Worm (Caenorhabditis elegans) whole organism, young adult: Measurements from ENCODE around the gene ZK673.2.

ENCODE experiments used
- B0336.3 ChIP-seq: fragments of 200-800 bp; sonication (Bioruptor generic); IDR thresholded peaks from 2 replicates; pipeline ENCODE4 v1.3.6; 2022; ENCODE audit warnings: missing genetic modification characterization, missing compliant biosample characterization
- C06A6.2 ChIP-seq: fragments of 200-800 bp; sonication (Bioruptor generic); conservative IDR thresholded peaks from 2 replicates; pipeline ENCODE4 v1.3.6; 2022; ENCODE audit warnings: missing genetic modification characterization, missing compliant biosample characterization
- C17E4.6 ChIP-seq: fragments of 200-800 bp; sonication (Bioruptor generic); IDR thresholded peaks from 2 replicates; pipeline ENCODE4 v1.3.6; 2022; ENCODE audit warnings: missing genetic modification reagents, missing genetic modification characterization, missing compliant biosample characterization
- D2030.7 ChIP-seq: fragments of 200-800 bp; sonication (Bioruptor generic); IDR thresholded peaks from 2 replicates; pipeline ENCODE4 v1.3.6; 2022; ENCODE audit warnings: missing genetic modification reagents, missing genetic modification characterization, missing compliant biosample characterization
- F23B12.7 ChIP-seq: sonication (generic microtip); optimal IDR thresholded peaks from 2 replicates; lab custom pipeline; 2017; ENCODE audit warnings: missing genetic modification characterization, mild to moderate bottlenecking, missing compliant biosample characterization, antibody characterized with exemption, moderate library complexity; ENCODE audit not compliant: insufficient read depth
- F33H1.4 ChIP-seq: fragments of 200-800 bp; sonication (Bioruptor generic); IDR thresholded peaks from 2 replicates; pipeline ENCODE4 v1.3.6; 2022; ENCODE audit warnings: missing genetic modification reagents, missing genetic modification characterization, missing compliant biosample characterization
- F37B4.10 ChIP-seq: fragments of 200-800 bp; sonication (Bioruptor generic); IDR thresholded peaks from 2 replicates; pipeline ENCODE4 v1.3.6; 2022; ENCODE audit warnings: missing genetic modification characterization, missing compliant biosample characterization
- F52B5.7 ChIP-seq: sonication (generic microtip); optimal IDR thresholded peaks from 2 replicates; lab custom pipeline; 2016; ENCODE audit warnings: mild to moderate bottlenecking, missing genetic modification characterization, missing compliant biosample characterization
- F57A8.1 ChIP-seq: fragments of 200-800 bp; sonication (Bioruptor generic); optimal IDR thresholded peaks from 2 replicates; lab custom pipeline; 2018; ENCODE audit warnings: mild to moderate bottlenecking, missing genetic modification characterization, moderate library complexity, missing compliant biosample characterization
- F57C9.4 ChIP-seq: sonication (generic microtip); optimal IDR thresholded peaks from 2 replicates; lab custom pipeline; 2017; ENCODE audit warnings: mild to moderate bottlenecking, missing genetic modification characterization, missing compliant biosample characterization
- K11D2.4 ChIP-seq: fragments of 200-800 bp; sonication (Bioruptor generic); IDR thresholded peaks from 2 replicates; pipeline ENCODE4 v1.3.6; 2022; ENCODE audit warnings: missing genetic modification reagents, missing genetic modification characterization, missing compliant biosample characterization
- K12H6.12 ChIP-seq: fragments of 200-800 bp; sonication (Bioruptor generic); optimal IDR thresholded peaks from 2 replicates; lab custom pipeline; 2018; ENCODE audit warnings: mild to moderate bottlenecking, missing genetic modification characterization, missing compliant biosample characterization
- Y67H2A.10 ChIP-seq: fragments of 200-800 bp; sonication (Bioruptor generic); conservative IDR thresholded peaks from 2 replicates; pipeline ENCODE4 v1.3.6; 2022; ENCODE audit warnings: missing genetic modification reagents, missing genetic modification characterization, missing compliant biosample characterization
- ama-1 ChIP-seq, 3 experiments: fragments of 150-350 bp in 1 of 3; sonication (generic microtip) in 2 of 3; optimal IDR thresholded peaks; 2 replicates each; lab custom pipeline; 2014 to 2018; ENCODE audit warnings: missing biosample characterization in 2 of 3, missing genetic modification characterization in 2 of 3, missing genetic modification reagents in 2 of 3
- attf-5 ChIP-seq: fragments of 200-800 bp; sonication (Bioruptor generic); optimal IDR thresholded peaks from 2 replicates; lab custom pipeline; 2018; ENCODE audit warnings: mild to moderate bottlenecking, missing genetic modification characterization, missing compliant biosample characterization
- bed-2 ChIP-seq: fragments of 200-800 bp; sonication (Bioruptor generic); IDR thresholded peaks from 2 replicates; pipeline ENCODE4 v1.3.6; 2022; ENCODE audit warnings: missing genetic modification reagents, missing genetic modification characterization, missing compliant biosample characterization
- cebp-1 ChIP-seq, 2 experiments: fragments of 200-800 bp in 1 of 2; sonication (Bioruptor generic) in 1 of 2; sonication (generic microtip) in 1 of 2; IDR thresholded peaks in 1 of 2; optimal IDR thresholded peaks in 1 of 2; 2 replicates each; pipeline versions ENCODE4 v1.3.6 to Lab custom; 2017 to 2022; ENCODE audit warnings: missing compliant biosample characterization in 2 of 2, missing genetic modification characterization in 2 of 2, mild to moderate bottlenecking in 1 of 2, missing genetic modification reagents in 1 of 2, moderate library complexity in 1 of 2
- cebp-2 ChIP-seq: fragments of 200-800 bp; sonication (Bioruptor generic); IDR thresholded peaks from 2 replicates; pipeline ENCODE4 v1.3.6; 2022; ENCODE audit warnings: missing genetic modification characterization, missing compliant biosample characterization
- ceh-100 ChIP-seq: fragments of 200-800 bp; sonication (Bioruptor generic); IDR thresholded peaks from 2 replicates; pipeline ENCODE4 v1.3.6; 2022; ENCODE audit warnings: missing genetic modification reagents, missing genetic modification characterization, missing compliant biosample characterization
- ceh-40 ChIP-seq: fragments of 200-800 bp; sonication (Bioruptor generic); IDR thresholded peaks from 2 replicates; pipeline ENCODE4 v1.3.6; 2022; ENCODE audit warnings: missing genetic modification characterization, missing compliant biosample characterization
- dox-1 ChIP-seq: fragments of 200-800 bp; sonication (Bioruptor generic); IDR thresholded peaks from 2 replicates; pipeline ENCODE4 v1.3.6; 2022; ENCODE audit warnings: missing genetic modification reagents, missing genetic modification characterization, missing compliant biosample characterization
- efl-1 ChIP-seq: fragments of 150-350 bp; optimal IDR thresholded peaks from 2 replicates; lab custom pipeline; 2014; ENCODE audit warnings: missing biosample characterization, missing genetic modification reagents, missing genetic modification characterization
- egrh-3 ChIP-seq: fragments of 200-800 bp; sonication (Bioruptor generic); IDR thresholded peaks from 2 replicates; pipeline ENCODE4 v1.3.6; 2022; ENCODE audit warnings: missing genetic modification reagents, missing genetic modification characterization, missing compliant biosample characterization
- ekl-4 ChIP-seq: fragments of 200-800 bp; sonication (Bioruptor generic); IDR thresholded peaks from 2 replicates; pipeline ENCODE4 v1.3.6; 2022; ENCODE audit warnings: missing genetic modification reagents, missing genetic modification characterization, missing compliant biosample characterization
- him-1 ChIP-seq: sonication (generic microtip); optimal IDR thresholded peaks from 2 replicates; lab custom pipeline; 2016; ENCODE audit warnings: missing genotype, missing genetic modification reagents, missing genetic modification characterization, missing compliant biosample characterization
- hmg-1.2 ChIP-seq: fragments of 200-800 bp; sonication (Bioruptor generic); IDR thresholded peaks from 2 replicates; pipeline ENCODE4 v1.3.6; 2022; ENCODE audit warnings: missing genetic modification reagents, missing genetic modification characterization, missing compliant biosample characterization
- hrde-1 ChIP-seq: sonication (generic microtip); optimal IDR thresholded peaks from 2 replicates; lab custom pipeline; 2016; ENCODE audit warnings: missing genetic modification characterization, mild to moderate bottlenecking, missing compliant biosample characterization, moderate library complexity, missing genotype, missing genetic modification reagents, borderline replicate concordance
- hsf-1 ChIP-seq: fragments of 200-800 bp; sonication (Bioruptor generic); IDR thresholded peaks from 2 replicates; pipeline ENCODE4 v1.3.6; 2022; ENCODE audit warnings: missing genetic modification reagents, missing genetic modification characterization, missing compliant biosample characterization
- let-607 ChIP-seq, 2 experiments: fragments of 200-800 bp in 1 of 2; sonication (Bioruptor generic) in 1 of 2; sonication (generic microtip) in 1 of 2; optimal IDR thresholded peaks; 2 replicates each; lab custom pipeline; 2016 to 2018; ENCODE audit warnings: mild to moderate bottlenecking in 2 of 2, missing compliant biosample characterization in 2 of 2, missing genetic modification characterization in 2 of 2, moderate library complexity in 2 of 2, missing genotype in 1 of 2
- lin-35 ChIP-seq, 3 experiments: fragments of 150-350 bp in 2 of 3; sonication (generic microtip) in 1 of 3; optimal IDR thresholded peaks; 2 replicates each; lab custom pipeline; 2014 to 2018; ENCODE audit warnings: missing biosample characterization in 3 of 3, missing genetic modification characterization in 3 of 3, missing genetic modification reagents in 3 of 3
- lin-54 ChIP-seq: fragments of 200-800 bp; sonication (Bioruptor generic); optimal IDR thresholded peaks from 2 replicates; lab custom pipeline; 2018; ENCODE audit warnings: mild to moderate bottlenecking, missing genetic modification characterization, missing compliant biosample characterization
- madf-10 ChIP-seq: sonication (generic microtip); optimal IDR thresholded peaks from 2 replicates; lab custom pipeline; 2016; ENCODE audit warnings: mild to moderate bottlenecking, missing genetic modification characterization, missing compliant biosample characterization
- madf-3 ChIP-seq: fragments of 200-800 bp; sonication (Bioruptor generic); IDR thresholded peaks from 2 replicates; pipeline ENCODE4 v1.3.6; 2022; ENCODE audit warnings: missing genetic modification reagents, missing genetic modification characterization, missing compliant biosample characterization
- mcd-1 ChIP-seq: fragments of 200-800 bp; sonication (Bioruptor generic); IDR thresholded peaks from 2 replicates; pipeline ENCODE4 v1.3.6; 2022; ENCODE audit warnings: missing genetic modification reagents, missing genetic modification characterization, missing compliant biosample characterization
- mel-28 ChIP-seq: sonication (generic microtip); optimal IDR thresholded peaks from 2 replicates; lab custom pipeline; 2016; ENCODE audit warnings: borderline replicate concordance, mild to moderate bottlenecking, missing genetic modification characterization, missing compliant biosample characterization
- mes-4 ChIP-seq: sonication (generic microtip); optimal IDR thresholded peaks from 2 replicates; lab custom pipeline; 2016; ENCODE audit warnings: missing genotype, missing genetic modification characterization, missing compliant biosample characterization
- nfya-1 ChIP-seq: sonication (generic microtip); optimal IDR thresholded peaks from 2 replicates; lab custom pipeline; 2017; ENCODE audit warnings: antibody characterized with exemption, missing compliant biosample characterization, missing genetic modification characterization, borderline replicate concordance; ENCODE audit not compliant: insufficient read depth
- nfyb-1 ChIP-seq: fragments of 200-800 bp; sonication (Bioruptor generic); IDR thresholded peaks from 2 replicates; pipeline ENCODE4 v1.3.6; 2022; ENCODE audit warnings: missing genetic modification reagents, missing genetic modification characterization, missing compliant biosample characterization
- rcor-1 ChIP-seq: fragments of 200-800 bp; sonication (Bioruptor generic); IDR thresholded peaks from 2 replicates; pipeline ENCODE4 v1.3.6; 2022; ENCODE audit warnings: missing genetic modification reagents, missing genetic modification characterization, missing compliant biosample characterization
- rec-8 ChIP-seq, 2 experiments: sonication (generic microtip); optimal IDR thresholded peaks; 2 replicates each; lab custom pipeline; 2016; ENCODE audit warnings: mild to moderate bottlenecking in 2 of 2, missing genetic modification characterization in 2 of 2, missing genetic modification reagents in 2 of 2, missing genotype in 2 of 2, missing biosample characterization in 1 of 2, missing compliant biosample characterization in 1 of 2, moderate library complexity in 1 of 2
- sea-2 ChIP-seq: fragments of 200-800 bp; sonication (Bioruptor generic); IDR thresholded peaks from 2 replicates; pipeline ENCODE4 v1.3.6; 2022; ENCODE audit warnings: missing genetic modification characterization, missing compliant biosample characterization
- snpc-1.3 ChIP-seq: sonication (generic microtip); optimal IDR thresholded peaks from 2 replicates; lab custom pipeline; 2017; ENCODE audit warnings: missing genetic modification characterization, mild to moderate bottlenecking, missing compliant biosample characterization, antibody characterized with exemption, moderate library complexity, missing genotype, missing genetic modification reagents; ENCODE audit not compliant: insufficient read depth
- unc-62 ChIP-seq: fragments of 150-350 bp; optimal IDR thresholded peaks from 2 replicates; lab custom pipeline; 2014; ENCODE audit warnings: missing biosample characterization, missing genetic modification reagents, missing genetic modification characterization
- ztf-22 ChIP-seq: fragments of 200-800 bp; sonication (Bioruptor generic); optimal IDR thresholded peaks from 2 replicates; lab custom pipeline; 2018; ENCODE audit warnings: mild to moderate bottlenecking, missing genetic modification characterization, moderate library complexity, missing compliant biosample characterization
- ztf-25 ChIP-seq: fragments of 200-800 bp; sonication (Bioruptor generic); IDR thresholded peaks from 2 replicates; pipeline ENCODE4 v1.3.6; 2022; ENCODE audit warnings: missing genetic modification reagents, missing genetic modification characterization, missing compliant biosample characterization

Gene ZK673.2

ce11 chrII:10450335-10450734 lies 2.3 kb downstream of the ZK673.2 start (continued):
- peak; percentile 54 for TF ChIP-seq B0336.3 (GFP tag; lab: Robert Waterston, UW)
- TF ChIP-seq egrh-3 = no peak
- TF ChIP-seq F57A8.1 (GFP tag; lab: Kevin White, UChicago) = no peak
- TF ChIP-seq F33H1.4 (GFP tag; lab: Robert Waterston, UW) = no peak
- no peak for TF ChIP-seq Y67H2A.10 (GFP tag; lab: Robert Waterston, UW)
- no peak for TF ChIP-seq hrde-1 (tag; lab: Kevin White, UChicago)
- no peak for TF ChIP-seq ztf-22 (GFP tag; lab: Kevin White, UChicago)
- no peak for TF ChIP-seq ceh-100 (GFP tag; lab: Robert Waterston, UW)
- no peak for TF ChIP-seq rcor-1 (GFP tag; lab: Robert Waterston, UW)
- 0 out of 2 replicates have a peak, but pooled peaks have one; percentile 26 for TF ChIP-seq hsf-1 (GFP tag; lab: Robert Waterston, UW)
- peak; percentile 1 for TF ChIP-seq madf-10
- TF ChIP-seq rec-8 (tag; optimal IDR thresholded peaks at IDR 0.05; lab: Kevin White, UChicago) = peak in 1 of 2 experiments; percentile 13
- TF ChIP-seq cebp-1 (GFP tag; IDR thresholded peaks at IDR 0.05; lab: Robert Waterston, UW) = peak; percentile 8; the same call in 1 of the 2 replicates
- TF ChIP-seq cebp-1 (tag; optimal IDR thresholded peaks at IDR 0.05; lab: Kevin White, UChicago) = peak; percentile 63
- TF ChIP-seq C06A6.2 (GFP tag; lab: Robert Waterston, UW) = 0 out of 2 replicates have a peak, but pooled peaks have one; percentile 22
- no peak for TF ChIP-seq F57C9.4
- TF ChIP-seq mel-28 (tag; lab: Kevin White, UChicago) = peak; percentile 68
- TF ChIP-seq F52B5.7 (tag; lab: Kevin White, UChicago) = no peak
- TF ChIP-seq ama-1 (optimal IDR thresholded peaks at IDR 0.05; lab: Kevin White, UChicago) = peak; percentile 57
- no peak for TF ChIP-seq ama-1 (GFP tag; optimal IDR thresholded peaks at IDR 0.05; lab: Kevin White, UChicago)
- peak in 1 of 3 experiments; percentile 61 for TF ChIP-seq lin-35 (GFP tag; optimal IDR thresholded peaks at IDR 0.05; lab: Kevin White, UChicago)
- TF ChIP-seq K12H6.12 (tag; lab: Kevin White, UChicago) = no peak
- TF ChIP-seq nfyb-1 (GFP tag; lab: Robert Waterston, UW) = peak; percentile 66; the same call in 1 of the 2 replicates
- TF ChIP-seq let-607 (tag; optimal IDR thresholded peaks at IDR 0.05; lab: Kevin White, UChicago) = no peak
- peak; percentile 26 for TF ChIP-seq him-1 (tag; lab: Kevin White, UChicago)
- TF ChIP-seq dox-1 (GFP tag; lab: Robert Waterston, UW) = no peak
- no peak for TF ChIP-seq efl-1 (GFP tag; lab: Kevin White, UChicago)
- 0 out of 2 replicates have a peak, but pooled peaks have one; percentile 24 for TF ChIP-seq ekl-4 (GFP tag; lab: Robert Waterston, UW)
- TF ChIP-seq unc-62 (GFP tag; lab: Kevin White, UChicago) = no peak
- TF ChIP-seq attf-5 = peak; percentile 55
- no peak for TF ChIP-seq madf-3 (GFP tag; lab: Robert Waterston, UW)
- TF ChIP-seq mes-4 (tag; lab: Kevin White, UChicago) = no peak

DNA sequence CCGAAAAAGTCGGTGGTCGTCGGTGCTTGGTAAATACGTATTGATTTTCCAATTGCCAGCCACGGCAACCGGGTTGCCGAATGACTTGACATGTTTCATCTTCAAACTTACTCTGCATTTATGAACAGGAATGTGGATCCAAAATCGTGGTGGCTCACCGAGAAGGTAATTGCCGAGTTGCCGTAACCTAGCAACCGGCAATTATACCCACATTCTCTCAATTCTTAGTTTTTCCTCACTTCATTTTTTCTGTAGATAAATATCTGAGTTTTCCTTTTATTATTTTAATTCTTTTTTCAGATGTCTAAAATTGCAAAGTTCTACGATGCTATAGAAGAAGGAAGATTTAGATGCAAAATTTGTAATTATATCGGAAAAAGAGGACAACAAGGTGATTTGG lies 4.6 kb downstream of the ZK673.2 start, which contains the start of gene ZK673.4:
Gene ZK673.4 (plus strand): TSS at position 301 of the 400 bp plus-strand sequence.
- TF ChIP-seq F37B4.10 = no peak
- TF ChIP-seq mcd-1 = 0 out of 2 replicates have a peak, but pooled peaks have one; percentile 22

DNA sequence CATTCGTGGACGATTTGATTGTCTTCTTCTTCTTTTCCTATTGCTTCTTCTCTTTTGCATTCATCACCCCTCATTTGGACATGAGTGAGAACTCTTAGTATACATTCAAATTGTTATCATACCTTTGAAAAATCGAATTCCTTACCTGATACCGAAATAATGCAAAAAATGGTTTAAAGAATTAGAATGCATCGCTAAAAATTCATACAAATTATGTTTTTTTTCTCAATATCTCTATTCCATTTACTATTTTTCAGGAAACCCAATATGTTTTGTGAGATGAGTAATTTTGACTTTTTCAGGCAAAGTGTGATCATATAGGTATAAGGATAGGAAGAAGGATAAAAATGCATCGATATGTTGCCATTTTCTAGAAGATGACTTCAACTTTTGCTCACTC lies 8.9 kb downstream of the ZK673.2 start, which contains the start of gene ZK673.11:
Gene ZK673.11 (plus strand): TSS at position 301 of the 400 bp plus-strand sequence.
- TF ChIP-seq snpc-1.3 (tag; lab: Kevin White, UChicago) (no peak), lin-54 (GFP tag; lab: Kevin White, UChicago) (no peak), bed-2 (GFP tag; lab: Robert Waterston, UW) (no peak), D2030.7 (no peak), efl-1 (GFP tag; lab: Kevin White, UChicago) (no peak), hmg-1.2 (GFP tag; lab: Robert Waterston, UW) (no peak), C17E4.6 (GFP tag; lab: Robert Waterston, UW) (no peak), ceh-40 (GFP tag; lab: Robert Waterston, UW) (no peak), F23B12.7 (tag; lab: Kevin White, UChicago) (no peak), ztf-25 (no peak), C06A6.2 (GFP tag; lab: Robert Waterston, UW) (no peak), sea-2 (GFP tag; lab: Robert Waterston, UW) (no peak), K11D2.4 (GFP tag; lab: Robert Waterston, UW) (no peak), nfya-1 (tag; lab: Kevin White, UChicago) (no peak), cebp-2 (GFP tag; lab: Robert Waterston, UW) (no peak)
